Fruit fly (Drosophila melanogaster): Measurements from ENCODE around the gene fbl.

The fbl gene

dm6 chr3L:20400515-20400914 is 16.3 kb downstream of the fbl start:
- no peak for TF ChIP-seq CG12768 (GFP tag; optimal IDR thresholded peaks at IDR 0.05)
- TF ChIP-seq kay (GFP tag; ENCODE audit: borderline replicate concordance): no peak
- TF ChIP-seq bab1 (GFP tag; optimal IDR thresholded peaks at IDR 0.05): no peak
- no peak for TF ChIP-seq Crg-1 (GFP tag; optimal IDR thresholded peaks at IDR 0.05)
- no peak for TF ChIP-seq Hr96 (GFP tag; optimal IDR thresholded peaks at IDR 0.05)
- TF ChIP-seq CG14711 (tag; optimal IDR thresholded peaks at IDR 0.05): no peak
- no peak for TF ChIP-seq CG1620 (GFP tag; optimal IDR thresholded peaks at IDR 0.05)
- no peak for TF ChIP-seq cic (GFP tag; optimal IDR thresholded peaks at IDR 0.05)

dm6 chr3L:20401026-20401912 is 17.0 kb downstream of the fbl start, which contains the start of gene trbl:
trbl (minus strand) TSS chr3L:20401609.
- TF ChIP-seq CG7101 (tag; optimal IDR thresholded peaks at IDR 0.05): peak; percentile 59
- TF ChIP-seq kay (GFP tag; ENCODE audit: borderline replicate concordance): no peak
- no peak for TF ChIP-seq CG5204 (GFP tag; optimal IDR thresholded peaks at IDR 0.05)
- TF ChIP-seq CG1620 (GFP tag; optimal IDR thresholded peaks at IDR 0.05): no peak
- peak; percentile 14 for TF ChIP-seq Crg-1 (GFP tag; optimal IDR thresholded peaks at IDR 0.05)
- peak; percentile 41 for TF ChIP-seq tj (GFP tag; optimal IDR thresholded peaks at IDR 0.05)
- TF ChIP-seq CG11617 (GFP tag; optimal IDR thresholded peaks at IDR 0.05): peak; percentile 64
- peak; percentile 73 for TF ChIP-seq cic (GFP tag; optimal IDR thresholded peaks at IDR 0.05)
- TF ChIP-seq toe (GFP tag; optimal IDR thresholded peaks at IDR 0.05): no peak
- peak; percentile 64 for TF ChIP-seq CG33017 (tag; optimal IDR thresholded peaks at IDR 0.05)
- TF ChIP-seq Hr96 (GFP tag; optimal IDR thresholded peaks at IDR 0.05): no peak
- no peak for TF ChIP-seq cnc (optimal IDR thresholded peaks at IDR 0.05)
- peak; percentile 70 for TF ChIP-seq bab1 (GFP tag; optimal IDR thresholded peaks at IDR 0.05)
- TF ChIP-seq CG7045 (GFP tag; optimal IDR thresholded peaks at IDR 0.05): peak; percentile 54
- peak; percentile 62 for TF ChIP-seq ovo (GFP tag; optimal IDR thresholded peaks at IDR 0.05)
- TF ChIP-seq Mnt (GFP tag; optimal IDR thresholded peaks at IDR 0.05): peak; percentile 94
- TF ChIP-seq Clk (GFP tag; optimal IDR thresholded peaks at IDR 0.05): no peak
- peak; percentile 21 for TF ChIP-seq CG14711 (tag; optimal IDR thresholded peaks at IDR 0.05)
- peak; percentile 50 for TF ChIP-seq CG12768 (GFP tag; optimal IDR thresholded peaks at IDR 0.05)
- peak; percentile 24 for TF ChIP-seq pad (GFP tag; optimal IDR thresholded peaks at IDR 0.05)

dm6 chr3L:20402665-20403492 is 18.6 kb downstream of the fbl start:
- TF ChIP-seq CG7045 (GFP tag; optimal IDR thresholded peaks at IDR 0.05) (no peak), kay (GFP tag; ENCODE audit: borderline replicate concordance) (no peak), Mnt (GFP tag; optimal IDR thresholded peaks at IDR 0.05) (no peak), tj (GFP tag; optimal IDR thresholded peaks at IDR 0.05) (no peak), Hr96 (GFP tag; optimal IDR thresholded peaks at IDR 0.05) (no peak), CG12768 (GFP tag; optimal IDR thresholded peaks at IDR 0.05) (no peak), ovo (GFP tag; optimal IDR thresholded peaks at IDR 0.05) (no peak), CG1620 (GFP tag; optimal IDR thresholded peaks at IDR 0.05) (no peak), CG7101 (tag; optimal IDR thresholded peaks at IDR 0.05) (no peak), CG14711 (tag; optimal IDR thresholded peaks at IDR 0.05) (no peak), CG5204 (GFP tag; optimal IDR thresholded peaks at IDR 0.05) (no peak), Crg-1 (GFP tag; optimal IDR thresholded peaks at IDR 0.05) (no peak), CG33017 (tag; optimal IDR thresholded peaks at IDR 0.05) (no peak), bab1 (GFP tag; optimal IDR thresholded peaks at IDR 0.05) (no peak), Clk (GFP tag; optimal IDR thresholded peaks at IDR 0.05) (no peak), pad (GFP tag; optimal IDR thresholded peaks at IDR 0.05) (no peak), CG11617 (GFP tag; optimal IDR thresholded peaks at IDR 0.05) (no peak), cnc (optimal IDR thresholded peaks at IDR 0.05) (no peak)

- peak; percentile 10 for TF ChIP-seq bab1 (GFP tag; optimal IDR thresholded peaks at IDR 0.05)
- TF ChIP-seq CG5204 (GFP tag; optimal IDR thresholded peaks at IDR 0.05): no peak
Measured at dm6 chr3L:20403493-20404379, 19.5 kb downstream of the fbl start.

dm6 chr3L:20404515-20404914 is 20.3 kb downstream of the fbl start:
- no peak for TF ChIP-seq Clk (GFP tag; optimal IDR thresholded peaks at IDR 0.05)
- TF ChIP-seq CG12768 (GFP tag; optimal IDR thresholded peaks at IDR 0.05): no peak
- no peak for TF ChIP-seq CG5204 (GFP tag; optimal IDR thresholded peaks at IDR 0.05)
- TF ChIP-seq Hr96 (GFP tag; optimal IDR thresholded peaks at IDR 0.05): no peak
- no peak for TF ChIP-seq bab1 (GFP tag; optimal IDR thresholded peaks at IDR 0.05)
- TF ChIP-seq toe (GFP tag; optimal IDR thresholded peaks at IDR 0.05): no peak
- no peak for TF ChIP-seq ovo (GFP tag; optimal IDR thresholded peaks at IDR 0.05)
- TF ChIP-seq CG33017 (tag; optimal IDR thresholded peaks at IDR 0.05): no peak
- no peak for TF ChIP-seq CG7101 (tag; optimal IDR thresholded peaks at IDR 0.05)
- no peak for TF ChIP-seq CG11617 (GFP tag; optimal IDR thresholded peaks at IDR 0.05)
- TF ChIP-seq kay (GFP tag; ENCODE audit: borderline replicate concordance): no peak
- no peak for TF ChIP-seq CG14711 (tag; optimal IDR thresholded peaks at IDR 0.05)
- no peak for TF ChIP-seq cnc (optimal IDR thresholded peaks at IDR 0.05)
- no peak for TF ChIP-seq Mnt (GFP tag; optimal IDR thresholded peaks at IDR 0.05)
- TF ChIP-seq pad (GFP tag; optimal IDR thresholded peaks at IDR 0.05): no peak
- TF ChIP-seq CG1620 (GFP tag; optimal IDR thresholded peaks at IDR 0.05): no peak
- TF ChIP-seq cic (GFP tag; optimal IDR thresholded peaks at IDR 0.05): no peak
